Worm (Caenorhabditis elegans) whole organism, young adult: ENCODE results near the gene C16C10.13.

Experiments used
- B0019.2 ChIP-seq: fragments of 200-800 bp; sonication (Bioruptor generic); conservative IDR thresholded peaks from 2 replicates; pipeline ENCODE4 v1.3.6; 2022; ENCODE audit warnings: missing genetic modification reagents, missing genetic modification characterization, missing compliant biosample characterization
- B0035.1 ChIP-seq: sonication (generic microtip); optimal IDR thresholded peaks from 2 replicates; lab custom pipeline; 2016; ENCODE audit warnings: missing genetic modification characterization, mild to moderate bottlenecking, missing compliant biosample characterization, missing genotype, missing genetic modification reagents
- B0336.3 ChIP-seq: fragments of 200-800 bp; sonication (Bioruptor generic); IDR thresholded peaks from 2 replicates; pipeline ENCODE4 v1.3.6; 2022; ENCODE audit warnings: missing genetic modification characterization, missing compliant biosample characterization
- C06A6.2 ChIP-seq: fragments of 200-800 bp; sonication (Bioruptor generic); conservative IDR thresholded peaks from 2 replicates; pipeline ENCODE4 v1.3.6; 2022; ENCODE audit warnings: missing genetic modification characterization, missing compliant biosample characterization
- F23B12.7 ChIP-seq: sonication (generic microtip); optimal IDR thresholded peaks from 2 replicates; lab custom pipeline; 2017; ENCODE audit warnings: missing genetic modification characterization, mild to moderate bottlenecking, missing compliant biosample characterization, antibody characterized with exemption, moderate library complexity; ENCODE audit not compliant: insufficient read depth
- F33H1.4 ChIP-seq: fragments of 200-800 bp; sonication (Bioruptor generic); IDR thresholded peaks from 2 replicates; pipeline ENCODE4 v1.3.6; 2022; ENCODE audit warnings: missing genetic modification reagents, missing genetic modification characterization, missing compliant biosample characterization
- F39B2.1 ChIP-seq: fragments of 200-800 bp; sonication (Bioruptor generic); IDR thresholded peaks from 2 replicates; pipeline ENCODE4 v1.3.6; 2022; ENCODE audit warnings: missing genetic modification reagents, missing genetic modification characterization, missing compliant biosample characterization
- F49E8.2 ChIP-seq: sonication (generic microtip); optimal IDR thresholded peaks from 3 replicates; lab custom pipeline; 2017; ENCODE audit warnings: missing genetic modification characterization, mild to moderate bottlenecking, missing compliant biosample characterization, antibody characterized with exemption, moderate library complexity; ENCODE audit not compliant: insufficient read depth
- F57C9.4 ChIP-seq: sonication (generic microtip); optimal IDR thresholded peaks from 2 replicates; lab custom pipeline; 2017; ENCODE audit warnings: mild to moderate bottlenecking, missing genetic modification characterization, missing compliant biosample characterization
- Y53F4B.3 ChIP-seq: fragments of 200-800 bp; sonication (Bioruptor generic); IDR thresholded peaks from 2 replicates; pipeline ENCODE4 v1.3.6; 2022; ENCODE audit warnings: missing genetic modification reagents, missing genetic modification characterization, missing compliant biosample characterization
- ZK185.1 ChIP-seq: sonication (generic microtip); optimal IDR thresholded peaks from 2 replicates; lab custom pipeline; 2016; ENCODE audit warnings: mild to moderate bottlenecking, missing genetic modification characterization, missing compliant biosample characterization; ENCODE audit not compliant: poor library complexity, severe bottlenecking
- aptf-2 ChIP-seq: fragments of 200-800 bp; sonication (Bioruptor generic); conservative IDR thresholded peaks from 2 replicates; pipeline ENCODE4 v1.3.6; 2022; ENCODE audit warnings: missing genetic modification reagents, missing genetic modification characterization, missing compliant biosample characterization
- attf-3 ChIP-seq: fragments of 200-800 bp; sonication (Bioruptor generic); conservative IDR thresholded peaks from 2 replicates; pipeline ENCODE4 v1.3.6; 2022; ENCODE audit warnings: missing genetic modification reagents, missing genetic modification characterization, missing compliant biosample characterization
- attf-5 ChIP-seq: fragments of 200-800 bp; sonication (Bioruptor generic); optimal IDR thresholded peaks from 2 replicates; lab custom pipeline; 2018; ENCODE audit warnings: mild to moderate bottlenecking, missing genetic modification characterization, missing compliant biosample characterization
- bed-1 ChIP-seq: fragments of 200-800 bp; sonication (Bioruptor generic); IDR thresholded peaks from 2 replicates; pipeline ENCODE4 v1.3.6; 2022; ENCODE audit warnings: missing genetic modification reagents, missing genetic modification characterization, missing compliant biosample characterization
- cebp-1 ChIP-seq, 2 experiments: fragments of 200-800 bp in 1 of 2; sonication (Bioruptor generic) in 1 of 2; sonication (generic microtip) in 1 of 2; IDR thresholded peaks in 1 of 2; optimal IDR thresholded peaks in 1 of 2; 2 replicates each; pipeline versions ENCODE4 v1.3.6 to Lab custom; 2017 to 2022; ENCODE audit warnings: missing compliant biosample characterization in 2 of 2, missing genetic modification characterization in 2 of 2, mild to moderate bottlenecking in 1 of 2, missing genetic modification reagents in 1 of 2, moderate library complexity in 1 of 2
- ceh-27 ChIP-seq: fragments of 200-800 bp; sonication (Bioruptor generic); optimal IDR thresholded peaks from 2 replicates; lab custom pipeline; 2018; ENCODE audit warnings: mild to moderate bottlenecking, missing genetic modification characterization, moderate library complexity, missing compliant biosample characterization
- ceh-91 ChIP-seq: fragments of 200-800 bp; sonication (Bioruptor generic); IDR thresholded peaks from 2 replicates; pipeline ENCODE4 v1.3.6; 2022; ENCODE audit warnings: missing genetic modification reagents, missing genetic modification characterization, missing compliant biosample characterization
- dox-1 ChIP-seq: fragments of 200-800 bp; sonication (Bioruptor generic); IDR thresholded peaks from 2 replicates; pipeline ENCODE4 v1.3.6; 2022; ENCODE audit warnings: missing genetic modification reagents, missing genetic modification characterization, missing compliant biosample characterization
- dpff-1 ChIP-seq: sonication (generic microtip); optimal IDR thresholded peaks from 2 replicates; lab custom pipeline; 2017; ENCODE audit warnings: mild to moderate bottlenecking, missing genetic modification characterization, missing compliant biosample characterization
- dpl-1 ChIP-seq: fragments of 150-350 bp; optimal IDR thresholded peaks from 2 replicates; lab custom pipeline; 2014; ENCODE audit warnings: missing biosample characterization, missing genetic modification reagents, missing genetic modification characterization
- efl-1 ChIP-seq: fragments of 150-350 bp; optimal IDR thresholded peaks from 2 replicates; lab custom pipeline; 2014; ENCODE audit warnings: missing biosample characterization, missing genetic modification reagents, missing genetic modification characterization
- ekl-4 ChIP-seq: fragments of 200-800 bp; sonication (Bioruptor generic); IDR thresholded peaks from 2 replicates; pipeline ENCODE4 v1.3.6; 2022; ENCODE audit warnings: missing genetic modification reagents, missing genetic modification characterization, missing compliant biosample characterization
- ets-4 ChIP-seq: fragments of 200-800 bp; sonication (Bioruptor generic); optimal IDR thresholded peaks from 2 replicates; lab custom pipeline; 2018; ENCODE audit warnings: mild to moderate bottlenecking, missing genetic modification characterization, missing compliant biosample characterization
- fkh-3 ChIP-seq: sonication (generic microtip); optimal IDR thresholded peaks from 2 replicates; lab custom pipeline; 2016; ENCODE audit warnings: mild to moderate bottlenecking, missing genetic modification characterization, missing compliant biosample characterization
- hrde-1 ChIP-seq: sonication (generic microtip); optimal IDR thresholded peaks from 2 replicates; lab custom pipeline; 2016; ENCODE audit warnings: missing genetic modification characterization, mild to moderate bottlenecking, missing compliant biosample characterization, moderate library complexity, missing genotype, missing genetic modification reagents, borderline replicate concordance
- hsf-1 ChIP-seq: fragments of 200-800 bp; sonication (Bioruptor generic); IDR thresholded peaks from 2 replicates; pipeline ENCODE4 v1.3.6; 2022; ENCODE audit warnings: missing genetic modification reagents, missing genetic modification characterization, missing compliant biosample characterization
- lag-1 ChIP-seq: fragments of 200-800 bp; sonication (Bioruptor generic); IDR thresholded peaks from 2 replicates; pipeline ENCODE4 v1.3.6; 2022; ENCODE audit warnings: missing genetic modification reagents, missing genetic modification characterization, missing compliant biosample characterization
- lin-26 ChIP-seq: fragments of 200-800 bp; sonication (Bioruptor generic); IDR thresholded peaks from 2 replicates; pipeline ENCODE4 v1.3.6; 2022; ENCODE audit warnings: missing genetic modification reagents, missing genetic modification characterization, missing compliant biosample characterization
- lin-35 ChIP-seq, 3 experiments: fragments of 150-350 bp in 2 of 3; sonication (generic microtip) in 1 of 3; optimal IDR thresholded peaks; 2 replicates each; lab custom pipeline; 2014 to 2018; ENCODE audit warnings: missing biosample characterization in 3 of 3, missing genetic modification characterization in 3 of 3, missing genetic modification reagents in 3 of 3
- lsl-1 ChIP-seq: fragments of 200-800 bp; sonication (Bioruptor generic); optimal IDR thresholded peaks from 2 replicates; lab custom pipeline; 2018; ENCODE audit warnings: mild to moderate bottlenecking, missing genetic modification characterization, moderate library complexity, missing compliant biosample characterization
- mxl-1 ChIP-seq: sonication (generic microtip); optimal IDR thresholded peaks from 2 replicates; lab custom pipeline; 2016; ENCODE audit warnings: missing genetic modification characterization, missing compliant biosample characterization
- nfya-2 ChIP-seq: fragments of 200-800 bp; sonication (Bioruptor generic); IDR thresholded peaks from 2 replicates; pipeline ENCODE4 v1.3.6; 2022; ENCODE audit warnings: missing genetic modification reagents, missing genetic modification characterization, missing compliant biosample characterization
- nhr-27 ChIP-seq: fragments of 200-800 bp; sonication (Bioruptor generic); optimal IDR thresholded peaks from 2 replicates; lab custom pipeline; 2018; ENCODE audit warnings: mild to moderate bottlenecking, missing genetic modification characterization, moderate library complexity, missing compliant biosample characterization
- nhr-90 ChIP-seq: sonication (generic microtip); optimal IDR thresholded peaks from 2 replicates; lab custom pipeline; 2016; ENCODE audit warnings: missing genotype, mild to moderate bottlenecking, missing genetic modification characterization, missing compliant biosample characterization
- pbrm-1 ChIP-seq: fragments of 200-800 bp; sonication (Bioruptor generic); IDR thresholded peaks from 2 replicates; pipeline ENCODE4 v1.3.6; 2022; ENCODE audit warnings: missing genetic modification reagents, missing genetic modification characterization, missing compliant biosample characterization
- pha-4 ChIP-seq: fragments of 150-350 bp; sonication (generic microtip); optimal IDR thresholded peaks from 2 replicates; lab custom pipeline; 2014; ENCODE audit warnings: missing biosample characterization, missing genetic modification reagents, missing genetic modification characterization
- sdz-38 ChIP-seq: sonication (generic microtip); optimal IDR thresholded peaks from 2 replicates; lab custom pipeline; 2016; ENCODE audit warnings: missing genotype, missing genetic modification characterization, missing compliant biosample characterization
- snpc-1.3 ChIP-seq: sonication (generic microtip); optimal IDR thresholded peaks from 2 replicates; lab custom pipeline; 2017; ENCODE audit warnings: missing genetic modification characterization, mild to moderate bottlenecking, missing compliant biosample characterization, antibody characterized with exemption, moderate library complexity, missing genotype, missing genetic modification reagents; ENCODE audit not compliant: insufficient read depth
- snpc-3.4 ChIP-seq: sonication (generic microtip); optimal IDR thresholded peaks from 2 replicates; lab custom pipeline; 2017; ENCODE audit warnings: missing genetic modification characterization, mild to moderate bottlenecking, missing compliant biosample characterization, antibody characterized with exemption, moderate library complexity, missing genotype, missing genetic modification reagents
- sptf-2 ChIP-seq: fragments of 200-800 bp; sonication (Bioruptor generic); optimal IDR thresholded peaks from 2 replicates; lab custom pipeline; 2018; ENCODE audit warnings: mild to moderate bottlenecking, missing genetic modification characterization, missing compliant biosample characterization
- unc-62 ChIP-seq: fragments of 150-350 bp; optimal IDR thresholded peaks from 2 replicates; lab custom pipeline; 2014; ENCODE audit warnings: missing biosample characterization, missing genetic modification reagents, missing genetic modification characterization
- ztf-18 ChIP-seq: sonication (generic microtip); optimal IDR thresholded peaks from 2 replicates; lab custom pipeline; 2016; ENCODE audit warnings: missing genotype, mild to moderate bottlenecking, missing genetic modification characterization, missing compliant biosample characterization
- ztf-3 ChIP-seq: fragments of 200-800 bp; sonication (Bioruptor generic); optimal IDR thresholded peaks from 2 replicates; lab custom pipeline; 2018; ENCODE audit warnings: mild to moderate bottlenecking, missing genetic modification characterization, missing compliant biosample characterization

The C16C10.13 gene

ce11 chrIII:4205751-4206327, 29.6 kb downstream of the C16C10.13 start, which contains the start of gene R74.8 (continued):
- TF ChIP-seq F57C9.4 (tag; lab: Kevin White, UChicago), result no peak
- peak; percentile 72 for TF ChIP-seq F33H1.4 (GFP tag; lab: Robert Waterston, UW)
- peak; percentile 96 for TF ChIP-seq lsl-1 (GFP tag; lab: Kevin White, UChicago)
- no peak for TF ChIP-seq unc-62 (GFP tag; lab: Kevin White, UChicago)
- no peak for TF ChIP-seq sdz-38
- TF ChIP-seq attf-3 (GFP tag; lab: Robert Waterston, UW), result 0 out of 2 replicates have a peak, but pooled peaks have one; percentile 27
- TF ChIP-seq pha-4 (tag; lab: Kevin White, UChicago), result no peak
- no peak for TF ChIP-seq nhr-27 (tag; lab: Kevin White, UChicago)
- no peak for TF ChIP-seq ztf-3 (GFP tag; lab: Kevin White, UChicago)
- peak; percentile 71 for TF ChIP-seq snpc-3.4 (tag; lab: Kevin White, UChicago)
- TF ChIP-seq nfya-2 (GFP tag; lab: Robert Waterston, UW), result no peak
- TF ChIP-seq attf-5, result no peak
- no peak for TF ChIP-seq bed-1 (GFP tag; lab: Robert Waterston, UW)
- TF ChIP-seq Y53F4B.3, result no peak
- no peak for TF ChIP-seq B0035.1 (tag; lab: Kevin White, UChicago)
- peak; percentile 61 for TF ChIP-seq ceh-91 (GFP tag; lab: Robert Waterston, UW)
- TF ChIP-seq F23B12.7 (tag; lab: Kevin White, UChicago), result peak; percentile 2
- TF ChIP-seq dox-1 (GFP tag; lab: Robert Waterston, UW), result peak; percentile 9; the same call in 1 of the 2 replicates
- peak; percentile 72 for TF ChIP-seq efl-1
- TF ChIP-seq snpc-1.3, result peak; percentile 38
- TF ChIP-seq ceh-27, result no peak
- no peak for TF ChIP-seq C06A6.2 (GFP tag; lab: Robert Waterston, UW)
- 0 out of 2 replicates have a peak, but pooled peaks have one; percentile 19 for TF ChIP-seq B0019.2
- TF ChIP-seq pbrm-1 (GFP tag; lab: Robert Waterston, UW), result no peak
- peak in 1 of 3 experiments; percentile 29 for TF ChIP-seq lin-35 (GFP tag; optimal IDR thresholded peaks at IDR 0.05; lab: Kevin White, UChicago)

ce11 chrIII:4208210-4208609, 32.0 kb downstream of the C16C10.13 start:
- TF ChIP-seq lin-35 (GFP tag; optimal IDR thresholded peaks at IDR 0.05; lab: Kevin White, UChicago) (no peak), ztf-18 (tag; lab: Kevin White, UChicago) (no peak), pha-4 (tag; lab: Kevin White, UChicago) (no peak), C06A6.2 (GFP tag; lab: Robert Waterston, UW) (no peak), lag-1 (GFP tag; lab: Robert Waterston, UW) (no peak), F39B2.1 (no peak), hsf-1 (GFP tag; lab: Robert Waterston, UW) (0 out of 2 replicates have a peak, but pooled peaks have one; percentile 9), F49E8.2 (tag; lab: Kevin White, UChicago) (peak; percentile 44), fkh-3 (tag; lab: Kevin White, UChicago) (no peak), pbrm-1 (GFP tag; lab: Robert Waterston, UW) (peak; percentile 54; the same call in 1 of the 2 replicates), dpl-1 (GFP tag; lab: Kevin White, UChicago) (no peak), Y53F4B.3 (no peak), snpc-1.3 (peak; percentile 15), ekl-4 (GFP tag; lab: Robert Waterston, UW) (0 out of 2 replicates have a peak, but pooled peaks have one; percentile 19), cebp-1 (GFP tag; IDR thresholded peaks at IDR 0.05; lab: Robert Waterston, UW) (no peak), cebp-1 (tag; optimal IDR thresholded peaks at IDR 0.05; lab: Kevin White, UChicago) (peak; percentile 27), hrde-1 (tag; lab: Kevin White, UChicago) (peak; percentile 36), sptf-2 (GFP tag; lab: Kevin White, UChicago) (no peak), B0336.3 (GFP tag; lab: Robert Waterston, UW) (peak; percentile 65), F57C9.4 (tag; lab: Kevin White, UChicago) (no peak), B0019.2 (no peak), aptf-2 (no peak), nhr-90 (tag; lab: Kevin White, UChicago) (no peak), lin-26 (GFP tag; lab: Robert Waterston, UW) (no peak), ZK185.1 (tag; lab: Kevin White, UChicago) (no peak), dpff-1 (tag; lab: Kevin White, UChicago) (no peak), ets-4 (no peak), mxl-1 (tag; lab: Kevin White, UChicago) (no peak)
